Worm (Caenorhabditis elegans): Measurements from ENCODE around the gene F11A5.18.

The F11A5.18 gene

ce11 chrV:16183357-16183756, 19.4 kb upstream of the F11A5.18 start, which contains the start of gene srz-14:
TSS of gene srz-14 (plus strand) at chrV:16183657.
- no peak for TF ChIP-seq unc-62 (GFP tag; optimal IDR thresholded peaks at IDR 0.05)

DNA sequence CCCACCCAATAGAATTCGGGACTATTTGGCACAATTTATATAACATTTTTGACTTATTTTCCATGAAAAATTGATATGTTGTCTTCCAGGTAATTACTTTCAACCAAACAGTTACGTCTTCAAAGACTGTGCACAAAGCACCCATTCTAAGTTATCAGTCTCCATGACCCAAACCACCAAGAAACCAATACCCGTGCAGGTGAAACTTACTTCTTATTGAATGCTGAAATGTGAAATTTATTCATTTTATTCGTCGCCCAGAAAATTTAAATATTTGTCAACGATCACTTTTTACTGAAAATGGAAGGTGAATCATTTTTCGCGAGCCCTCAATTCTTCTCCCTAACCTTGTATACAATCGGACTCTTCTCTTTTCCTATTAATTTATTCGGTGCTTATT, 12.2 kb upstream of the F11A5.18 start, which contains the start of gene srh-281:
srh-281 (plus strand) TSS at position 301 of the 400 bp plus-strand sequence.
- no peak for TF ChIP-seq unc-62 (GFP tag; optimal IDR thresholded peaks at IDR 0.05)

- no peak for TF ChIP-seq unc-62 (GFP tag; optimal IDR thresholded peaks at IDR 0.05)
These were observed 10.6 kb upstream of the F11A5.18 start, which contains the start of gene srh-279 for ce11 chrV:16192114-16192513. TSS of gene srh-279 (plus strand) at chrV:16192414.

DNA sequence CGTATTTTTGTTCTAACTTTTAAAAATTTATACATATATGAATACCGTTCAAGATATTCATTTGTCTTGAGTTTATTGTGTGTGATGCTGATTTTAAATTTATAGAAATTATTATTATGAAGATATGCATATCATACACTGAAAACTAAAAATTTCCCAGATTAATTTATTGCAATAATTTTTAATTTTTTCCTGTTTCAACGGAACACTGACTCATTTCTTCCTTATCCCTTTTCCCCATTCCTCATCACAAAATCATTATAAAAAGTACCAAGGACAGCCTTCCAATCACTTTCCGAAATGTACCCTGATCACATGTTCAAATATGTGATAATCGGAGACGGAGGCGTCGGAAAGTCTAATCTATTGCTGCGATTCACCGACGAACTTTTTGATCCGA, 8.1 kb upstream of the F11A5.18 start, which contains the start of gene rabr-4:
rabr-4 (plus strand) TSS at position 301 of the 400 bp plus-strand sequence.
- no peak for TF ChIP-seq unc-62 (GFP tag; optimal IDR thresholded peaks at IDR 0.05)

- no peak for TF ChIP-seq unc-62 (GFP tag; optimal IDR thresholded peaks at IDR 0.05)
These were observed 7.3 kb upstream of the F11A5.18 start, which contains the start of gene rabr-3 for ce11 chrV:16195379-16195778. TSS of gene rabr-3 (plus strand) at chrV:16195679.

DNA sequence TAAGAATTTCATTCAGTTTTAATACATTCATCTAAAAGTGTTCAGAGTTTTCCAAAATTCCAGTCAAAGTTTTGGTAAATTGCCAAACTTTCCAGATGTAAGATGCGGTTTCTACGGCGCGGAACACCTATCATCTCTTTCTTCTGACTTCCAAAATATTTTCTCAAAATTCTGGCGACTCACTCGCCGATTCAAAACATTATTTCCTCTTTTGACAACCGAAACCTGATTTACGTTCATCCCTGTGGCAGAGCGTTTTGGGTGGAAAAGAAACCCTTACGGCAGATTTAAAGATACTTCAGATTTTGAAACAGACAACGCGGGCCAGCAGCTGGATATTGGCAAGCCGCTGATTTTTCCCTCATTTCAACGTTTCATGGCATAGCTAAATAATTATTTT, 4.7 kb upstream of the F11A5.18 start, which contains the start of gene F11A5.5:
F11A5.5 (plus strand) TSS at position 301 of the 400 bp plus-strand sequence.
- TF ChIP-seq unc-62 (GFP tag; optimal IDR thresholded peaks at IDR 0.05), result no peak

DNA sequence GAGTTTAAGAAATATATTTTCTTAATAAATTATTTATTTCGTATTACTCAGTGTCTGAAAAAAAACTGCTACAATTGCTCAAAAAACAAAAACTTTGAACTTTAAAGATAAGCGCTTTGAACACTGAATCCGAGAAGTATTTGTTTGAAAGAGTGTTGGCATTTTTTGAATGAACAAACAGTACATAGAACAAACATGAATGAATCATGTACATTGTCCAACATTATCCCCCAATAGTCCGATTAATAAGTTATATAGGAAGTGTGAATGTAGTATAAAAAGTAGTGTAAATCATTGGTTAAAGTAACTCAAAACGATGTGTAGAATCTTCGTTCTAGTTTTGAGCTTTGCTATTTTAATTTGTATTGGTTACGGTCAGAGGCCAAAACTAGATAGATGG, 988 bp upstream of the F11A5.18 start, which contains the start of gene F11A5.17:
F11A5.17 (plus strand) TSS at position 301 of the 400 bp plus-strand sequence.
- no peak for TF ChIP-seq unc-62 (GFP tag; optimal IDR thresholded peaks at IDR 0.05)

ce11 chrV:16204888-16205287, 2.2 kb downstream of the F11A5.18 start, which contains the start of gene irld-26:
TSS of gene irld-26 (plus strand) at chrV:16205188.
- no peak for TF ChIP-seq unc-62 (GFP tag; optimal IDR thresholded peaks at IDR 0.05)

DNA sequence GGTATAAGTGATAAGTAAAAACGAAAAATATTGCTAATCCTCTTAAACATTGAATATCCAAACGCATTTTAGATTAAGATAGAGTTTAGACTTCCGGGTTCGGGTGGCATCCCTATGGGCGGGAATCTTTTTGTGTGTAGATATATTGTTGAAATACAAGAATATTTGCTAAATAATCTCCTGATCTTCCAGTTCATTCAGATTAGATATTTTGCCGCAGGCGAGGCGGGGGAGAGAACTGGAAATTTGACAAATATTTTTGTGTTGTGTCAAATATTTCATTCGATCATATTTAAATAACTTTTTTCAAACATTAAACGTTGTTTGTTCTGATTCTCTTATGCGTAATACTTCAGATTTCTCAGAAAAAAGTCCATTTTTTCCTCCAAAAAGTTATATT, 7.1 kb downstream of the F11A5.18 start, which contains the start of gene oac-15:
oac-15 (minus strand) TSS at position 101 of the 400 bp plus-strand sequence.
- no peak for TF ChIP-seq unc-62 (GFP tag; optimal IDR thresholded peaks at IDR 0.05)

DNA sequence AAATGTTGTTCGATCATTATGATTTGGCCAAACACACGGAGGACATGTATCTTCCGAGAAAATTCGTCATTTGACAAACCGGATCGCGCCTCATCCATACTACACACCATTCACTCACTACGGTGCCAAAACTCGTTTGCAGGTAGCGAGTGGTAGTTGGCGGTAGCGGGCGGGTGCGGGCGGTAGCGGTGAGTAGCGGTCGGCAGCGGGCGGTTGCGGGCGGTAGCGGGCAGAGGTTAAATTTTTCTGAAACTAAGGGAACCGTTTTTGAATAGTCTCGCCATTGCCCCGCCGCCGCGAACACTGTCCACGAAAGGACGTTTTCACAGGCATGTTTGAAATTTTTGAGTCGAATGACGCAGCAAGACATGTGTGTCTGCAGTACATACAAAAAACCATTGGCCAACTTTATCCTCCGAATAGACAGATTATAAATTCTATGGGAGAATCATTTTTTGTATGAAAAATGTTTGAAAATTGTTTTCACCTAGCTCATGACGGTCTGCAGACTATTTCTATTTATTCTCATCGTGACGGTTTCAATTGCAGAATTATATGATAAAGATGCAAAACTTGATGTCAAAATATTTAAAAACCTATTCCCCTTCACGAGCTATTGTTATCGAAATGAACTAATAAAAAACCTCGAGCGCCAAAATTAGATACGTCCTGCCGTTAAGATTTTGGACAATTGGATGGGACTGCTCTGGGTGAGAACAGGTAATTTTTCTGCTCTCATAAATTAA, 7.7 kb downstream of the F11A5.18 start, which contains the start of gene F11A5.16:
F11A5.16 (plus strand) TSS at position 696 of the 746 bp plus-strand sequence.
- no peak for TF ChIP-seq unc-62 (GFP tag; optimal IDR thresholded peaks at IDR 0.05)

DNA sequence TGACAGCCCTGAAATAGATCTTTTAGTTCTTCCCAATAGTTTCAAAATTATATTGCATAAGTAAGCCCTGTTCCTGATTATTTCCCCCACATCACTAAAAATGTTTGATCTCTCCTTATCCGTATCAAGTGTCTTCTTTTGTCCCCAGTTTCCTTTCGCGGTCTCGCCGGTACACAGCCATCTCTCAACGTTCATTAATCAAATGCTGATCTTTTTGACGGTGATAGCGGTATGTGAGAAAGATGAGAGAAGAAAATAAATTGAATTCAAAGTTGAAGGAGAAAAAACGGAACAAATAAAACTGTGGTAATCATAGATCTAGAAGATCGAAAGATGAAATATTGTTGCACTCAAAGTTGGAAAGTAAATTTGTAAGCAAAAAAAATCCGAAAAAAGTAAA, 9.0 kb downstream of the F11A5.18 start:
- no peak for TF ChIP-seq unc-62 (GFP tag; optimal IDR thresholded peaks at IDR 0.05)

DNA sequence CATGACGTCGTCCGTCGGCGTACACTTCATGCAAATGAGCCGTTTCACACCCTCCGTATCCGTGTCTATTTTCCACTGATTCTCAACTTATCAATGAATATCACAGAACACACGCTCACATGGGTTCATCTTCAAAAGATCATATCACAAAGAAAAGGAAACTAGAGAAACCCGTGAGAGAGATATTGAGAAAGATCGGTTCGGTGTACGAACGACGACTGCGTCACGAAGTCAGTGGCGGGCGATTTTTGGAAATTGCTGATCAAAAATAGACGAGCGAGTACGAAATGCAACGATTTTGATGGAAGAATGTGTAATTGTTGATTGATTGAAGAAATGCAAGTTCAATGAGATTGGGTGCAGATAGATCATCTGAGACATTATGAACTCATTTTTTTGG, 10.6 kb downstream of the F11A5.18 start:
- TF ChIP-seq unc-62 (GFP tag; optimal IDR thresholded peaks at IDR 0.05), result no peak

ce11 chrV:16214505-16214904, 11.8 kb downstream of the F11A5.18 start, which contains the start of gene F11A5.9:
TSS of gene F11A5.9 (plus strand) at chrV:16214890.
- no peak for TF ChIP-seq unc-62 (GFP tag; optimal IDR thresholded peaks at IDR 0.05)

- TF ChIP-seq unc-62 (GFP tag; optimal IDR thresholded peaks at IDR 0.05), result no peak
These were observed 15.8 kb downstream of the F11A5.18 start, which contains the start of gene F11A5.15 for ce11 chrV:16218522-16218921. TSS of gene F11A5.15 (minus strand) at chrV:16218622.

DNA sequence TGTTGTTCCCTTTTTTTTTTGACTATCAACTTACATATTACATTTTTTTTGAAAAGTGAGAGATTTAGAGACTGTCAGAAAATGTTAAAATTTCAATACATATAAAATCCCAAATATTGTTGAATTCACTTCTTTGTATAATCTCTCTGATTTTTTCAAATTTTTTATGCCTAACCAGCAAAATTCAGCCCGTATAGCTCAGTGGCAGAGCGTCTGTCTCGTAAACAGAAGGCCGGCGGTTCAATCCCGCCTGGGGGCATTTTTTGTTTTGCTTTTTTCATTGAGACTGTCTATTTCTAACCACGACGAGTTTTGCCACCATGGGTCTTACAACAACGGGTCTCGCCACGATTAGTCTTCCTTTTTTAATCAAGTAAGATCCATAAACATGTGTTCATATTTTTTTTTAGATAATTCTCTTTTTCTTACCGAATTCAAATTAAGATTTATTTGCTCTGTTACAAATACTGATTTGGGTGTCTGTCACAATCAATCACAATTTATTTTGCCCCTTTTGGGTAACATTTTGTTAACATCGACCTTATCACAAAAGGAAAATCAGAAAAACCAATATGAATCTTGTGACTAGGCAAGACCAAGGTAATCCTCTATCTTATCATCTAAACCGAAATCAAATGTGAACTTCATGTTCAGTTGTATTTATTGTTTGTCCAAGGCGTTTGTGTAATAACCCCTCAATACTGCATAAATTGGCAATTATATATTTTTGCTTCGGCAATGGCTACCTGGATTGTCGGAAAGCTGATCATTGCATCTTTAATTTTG, 16.4 kb downstream of the F11A5.18 start, which contains the start of gene glc-1:
glc-1 (plus strand) TSS at position 663 of the 786 bp plus-strand sequence.
- no peak for TF ChIP-seq unc-62 (GFP tag; optimal IDR thresholded peaks at IDR 0.05)

ce11 chrV:16220020-16220419, 17.3 kb downstream of the F11A5.18 start:
- TF ChIP-seq unc-62 (GFP tag; optimal IDR thresholded peaks at IDR 0.05), result no peak
